Worm (Caenorhabditis elegans): ENCODE data around the gene Y54G2A.73.

Y54G2A.73 gene

ce11 chrIV:2998597-2999161 is 10.0 kb downstream of the Y54G2A.73 start (continued):
- TF ChIP-seq tbx-7 (tag; optimal IDR thresholded peaks at IDR 0.05) (no peak), pha-2 (tag; optimal IDR thresholded peaks at IDR 0.05) (no peak), ets-4 (tag; optimal IDR thresholded peaks at IDR 0.05) (no peak), hlh-15 (tag; optimal IDR thresholded peaks at IDR 0.05) (no peak), hlh-8 (tag; optimal IDR thresholded peaks at IDR 0.05) (no peak), lim-6 (tag; optimal IDR thresholded peaks at IDR 0.05) (no peak), fax-1 (tag; optimal IDR thresholded peaks at IDR 0.05) (no peak), ceh-9 (tag; optimal IDR thresholded peaks at IDR 0.05) (no peak), unc-3 (GFP tag; conservative IDR thresholded peaks at IDR 0.05) (0 out of 2 replicates have a peak, but pooled peaks have one; percentile 11), unc-3 (tag; optimal IDR thresholded peaks at IDR 0.05) (peak; percentile 43), ceh-31 (tag; optimal IDR thresholded peaks at IDR 0.05) (peak; percentile 86), elt-2 (tag; optimal IDR thresholded peaks at IDR 0.05) (peak; percentile 5), che-1 (tag; optimal IDR thresholded peaks at IDR 0.05) (peak; percentile 8), gmeb-2 (tag; optimal IDR thresholded peaks at IDR 0.05) (no peak), ceh-19 (GFP tag; optimal IDR thresholded peaks at IDR 0.05) (peak; percentile 67), unc-42 (tag; optimal IDR thresholded peaks at IDR 0.05) (peak; percentile 45), unc-55 (GFP tag; optimal IDR thresholded peaks at IDR 0.05) (no peak)

DNA sequence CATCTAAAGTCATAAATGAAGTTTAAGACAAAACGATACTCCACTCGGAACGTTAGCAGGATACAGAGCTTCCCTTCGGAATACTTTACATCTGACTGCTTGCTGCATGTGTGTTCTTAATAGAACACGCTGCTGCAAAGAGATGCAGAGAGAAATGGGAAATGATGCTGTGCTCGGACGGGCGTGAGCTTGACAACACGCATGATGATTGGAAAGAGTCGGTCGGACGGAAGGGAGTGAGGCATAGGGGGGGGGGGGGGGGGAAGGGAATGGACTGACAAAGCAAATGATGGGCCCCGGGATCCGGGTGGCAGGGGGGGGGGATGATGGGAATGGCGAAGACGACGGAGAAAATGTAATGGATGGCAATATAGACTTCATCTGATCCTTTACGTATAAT is 11.4 kb downstream of the Y54G2A.73 start:
- TF ChIP-seq ceh-31 (tag; optimal IDR thresholded peaks at IDR 0.05): no peak
- TF ChIP-seq unc-55 (GFP tag; optimal IDR thresholded peaks at IDR 0.05): peak; percentile 24

- TF ChIP-seq gmeb-2 (tag; optimal IDR thresholded peaks at IDR 0.05): no peak
- TF ChIP-seq fkh-6 (tag; optimal IDR thresholded peaks at IDR 0.05): no peak
- no peak for TF ChIP-seq K02D7.2 (tag; optimal IDR thresholded peaks at IDR 0.05)
- TF ChIP-seq fax-1 (tag; optimal IDR thresholded peaks at IDR 0.05): no peak
- no peak for TF ChIP-seq npax-4 (tag; optimal IDR thresholded peaks at IDR 0.05)
- no peak for TF ChIP-seq elt-4 (tag; optimal IDR thresholded peaks at IDR 0.05)
- no peak for TF ChIP-seq ahr-1 (tag; optimal IDR thresholded peaks at IDR 0.05)
- no peak for TF ChIP-seq ceh-31 (tag; optimal IDR thresholded peaks at IDR 0.05)
- no peak for TF ChIP-seq hlh-15 (tag; optimal IDR thresholded peaks at IDR 0.05)
- TF ChIP-seq ceh-22 (tag; optimal IDR thresholded peaks at IDR 0.05): no peak
- no peak for TF ChIP-seq mec-3 (tag; optimal IDR thresholded peaks at IDR 0.05; ENCODE audit: borderline replicate concordance)
- TF ChIP-seq C08G9.2 (tag; optimal IDR thresholded peaks at IDR 0.05): no peak
- TF ChIP-seq odd-2 (tag; optimal IDR thresholded peaks at IDR 0.05): no peak
- TF ChIP-seq ttx-3 (tag; optimal IDR thresholded peaks at IDR 0.05): no peak
- TF ChIP-seq zip-5 (tag; optimal IDR thresholded peaks at IDR 0.05): no peak
- TF ChIP-seq ceh-6 (GFP tag; optimal IDR thresholded peaks at IDR 0.05): no peak
- no peak for TF ChIP-seq pha-2 (tag; optimal IDR thresholded peaks at IDR 0.05)
These were observed 13.3 kb downstream of the Y54G2A.73 start, which contains the start of gene Y54G2A.26 for ce11 chrIV:2995372-2995771. Gene Y54G2A.26, minus strand, starts transcription at chrIV:2995472.

DNA sequence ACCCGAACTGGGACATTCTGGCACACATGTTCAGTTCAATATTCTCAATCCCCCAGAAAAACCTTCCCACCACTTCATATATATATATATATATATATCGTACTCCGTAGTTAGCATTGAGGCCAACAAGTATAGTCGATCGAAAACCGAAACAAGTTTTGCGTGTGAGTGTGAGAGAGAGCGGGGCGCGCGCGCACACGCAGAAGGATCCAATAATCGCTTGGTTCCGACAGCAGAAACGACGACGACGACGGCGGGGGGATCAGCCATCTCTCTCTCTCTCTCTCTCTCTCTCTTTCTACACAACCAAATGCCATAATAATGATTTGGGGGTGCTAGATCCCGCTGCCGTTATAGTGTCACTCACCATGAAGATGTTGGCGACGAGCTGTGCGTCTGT is 13.8 kb downstream of the Y54G2A.73 start:
- no peak for TF ChIP-seq ama-1 (optimal IDR thresholded peaks at IDR 0.05)
- TF ChIP-seq hlh-13 (GFP tag; optimal IDR thresholded peaks at IDR 0.05): no peak
- TF ChIP-seq hlh-8 (tag; optimal IDR thresholded peaks at IDR 0.05): no peak
- no peak for TF ChIP-seq ref-2 (tag; optimal IDR thresholded peaks at IDR 0.05)
- TF ChIP-seq ceh-18 (tag; optimal IDR thresholded peaks at IDR 0.05): no peak
- TF ChIP-seq ceh-31 (tag; optimal IDR thresholded peaks at IDR 0.05): no peak
- TF ChIP-seq hlh-15 (tag; optimal IDR thresholded peaks at IDR 0.05): no peak
- no peak for TF ChIP-seq nhr-232 (tag; optimal IDR thresholded peaks at IDR 0.05)
- no peak for TF ChIP-seq fax-1 (tag; optimal IDR thresholded peaks at IDR 0.05)
- no peak for TF ChIP-seq pha-2 (tag; optimal IDR thresholded peaks at IDR 0.05)
- TF ChIP-seq pax-1 (tag; optimal IDR thresholded peaks at IDR 0.05): no peak
- no peak for TF ChIP-seq T23F11.4 (GFP tag; optimal IDR thresholded peaks at IDR 0.05)
